Fruit fly (Drosophila melanogaster) whole organism, embryonic: ENCODE results near the gene CG3008.

Experiments
- Bgb ChIP-seq: fragments of 200-800 bp; sonication (Bioruptor generic); IDR thresholded peaks from 2 replicates; pipeline ENCODE4 v1.3.6; 2022; ENCODE audit warnings: missing biosample characterization, missing genetic modification characterization; ENCODE audit not compliant: partially characterized antibody
- CG10147 ChIP-seq: fragments of 200-800 bp; sonication (Bioruptor generic); optimal IDR thresholded peaks from 2 replicates; lab custom pipeline; 2019; ENCODE audit warnings: missing biosample characterization, mild to moderate bottlenecking, missing genetic modification characterization, moderate library complexity
- CG10366 ChIP-seq: fragments of 200-800 bp; sonication (Bioruptor generic); IDR thresholded peaks from 2 replicates; pipeline ENCODE4 v1.3.6; 2022; ENCODE audit warnings: missing biosample characterization, missing genetic modification characterization
- CG12299 ChIP-seq: fragments of 200-800 bp; sonication (Bioruptor generic); optimal IDR thresholded peaks from 2 replicates; lab custom pipeline; 2018; ENCODE audit warnings: missing biosample characterization, mild to moderate bottlenecking, missing genetic modification characterization
- CG12391 ChIP-seq: fragments of 200-800 bp; sonication (Bioruptor generic); optimal IDR thresholded peaks from 3 replicates; lab custom pipeline; 2018; ENCODE audit warnings: missing biosample characterization, mild to moderate bottlenecking, missing genetic modification characterization, moderate library complexity
- CG16813 ChIP-seq: fragments of 200-800 bp; sonication (Bioruptor generic); IDR thresholded peaks from 3 replicates; pipeline ENCODE4 v1.3.6; 2022; ENCODE audit warnings: missing biosample characterization, missing genetic modification characterization; ENCODE audit not compliant: partially characterized antibody
- CG16815 ChIP-seq: fragments of 200-800 bp; sonication (Bioruptor generic); optimal IDR thresholded peaks from 3 replicates; lab custom pipeline; 2017; ENCODE audit warnings: missing biosample characterization, mild to moderate bottlenecking, missing genetic modification characterization
- CG17612 ChIP-seq: fragments of 200-800 bp; sonication (Bioruptor generic); IDR thresholded peaks from 2 replicates; pipeline ENCODE4 v1.3.6; 2022; ENCODE audit warnings: missing biosample characterization, missing genetic modification characterization
- CG2116 ChIP-seq: fragments of 200-800 bp; sonication (Bioruptor generic); optimal IDR thresholded peaks from 3 replicates; lab custom pipeline; 2018; ENCODE audit warnings: missing biosample characterization, mild to moderate bottlenecking, missing genetic modification characterization
- CG2129 ChIP-seq: fragments of 200-800 bp; sonication (Bioruptor generic); IDR thresholded peaks from 2 replicates; pipeline ENCODE4 v1.3.6; 2022; ENCODE audit warnings: missing biosample characterization, missing genetic modification characterization; ENCODE audit not compliant: partially characterized antibody
- CG31365 ChIP-seq: fragments of 200-800 bp; sonication (Bioruptor generic); optimal IDR thresholded peaks from 2 replicates; lab custom pipeline; 2018; ENCODE audit warnings: missing biosample characterization, mild to moderate bottlenecking, missing genetic modification characterization
- CG3163 ChIP-seq: fragments of 200-800 bp; sonication (Bioruptor generic); optimal IDR thresholded peaks from 3 replicates; lab custom pipeline; 2016; ENCODE audit warnings: missing biosample characterization, missing genetic modification characterization
- CG34376 ChIP-seq: fragments of 200-800 bp; sonication (Bioruptor generic); optimal IDR thresholded peaks from 2 replicates; lab custom pipeline; 2018; ENCODE audit warnings: missing biosample characterization, mild to moderate bottlenecking, missing genetic modification characterization
- CG3847 ChIP-seq: fragments of 200-800 bp; sonication (Bioruptor generic); IDR thresholded peaks from 2 replicates; pipeline ENCODE4 v1.3.6; 2022; ENCODE audit warnings: missing biosample characterization, missing genetic modification characterization
- CG4360 ChIP-seq: fragments of 200-800 bp; sonication (Bioruptor generic); IDR thresholded peaks from 2 replicates; pipeline ENCODE4 v1.3.6; 2022; ENCODE audit warnings: missing biosample characterization, missing genetic modification characterization
- CG4617 ChIP-seq: fragments of 200-800 bp; sonication (Bioruptor generic); optimal IDR thresholded peaks from 3 replicates; lab custom pipeline; 2016; ENCODE audit warnings: missing biosample characterization, missing genetic modification characterization, borderline replicate concordance
- CG6765 ChIP-seq: fragments of 200-800 bp; sonication (Bioruptor generic); optimal IDR thresholded peaks from 3 replicates; lab custom pipeline; 2017; ENCODE audit warnings: missing biosample characterization, mild to moderate bottlenecking, missing genetic modification characterization
- CG7745 ChIP-seq: fragments of 200-800 bp; sonication (Bioruptor generic); optimal IDR thresholded peaks from 2 replicates; lab custom pipeline; 2018; ENCODE audit warnings: missing biosample characterization, mild to moderate bottlenecking, missing genetic modification characterization, moderate library complexity
- CG7963 ChIP-seq: fragments of 200-800 bp; sonication (Bioruptor generic); IDR thresholded peaks from 3 replicates; pipeline ENCODE4 v1.3.6; 2022; ENCODE audit warnings: missing biosample characterization, missing genetic modification characterization; ENCODE audit not compliant: partially characterized antibody
- CG8765 ChIP-seq: fragments of 200-800 bp; sonication (Bioruptor generic); IDR thresholded peaks from 2 replicates; pipeline ENCODE4 v1.3.6; 2022; ENCODE audit warnings: missing biosample characterization, missing genetic modification characterization
- CG9437 ChIP-seq: fragments of 200-800 bp; sonication (Bioruptor generic); optimal IDR thresholded peaks from 2 replicates; lab custom pipeline; 2018; ENCODE audit warnings: missing biosample characterization, mild to moderate bottlenecking, missing genetic modification characterization
- CG9727 ChIP-seq: fragments of 200-800 bp; sonication (Bioruptor generic); optimal IDR thresholded peaks from 3 replicates; lab custom pipeline; 2017; ENCODE audit warnings: missing biosample characterization, mild to moderate bottlenecking, missing genetic modification characterization
- CG9797 ChIP-seq: fragments of 200-800 bp; sonication (Bioruptor generic); optimal IDR thresholded peaks from 3 replicates; lab custom pipeline; 2018; ENCODE audit warnings: missing biosample characterization, mild to moderate bottlenecking, missing genetic modification characterization
- CG9876 ChIP-seq: fragments of 200-800 bp; sonication (Bioruptor generic); optimal IDR thresholded peaks from 2 replicates; lab custom pipeline; 2016; ENCODE audit warnings: missing biosample characterization, missing genetic modification characterization
- Deaf1 ChIP-seq: fragments of 200-800 bp; optimal IDR thresholded peaks from 3 replicates; lab custom pipeline; 2019; ENCODE audit warnings: missing biosample characterization, mild to moderate bottlenecking, missing genetic modification characterization, moderate library complexity
- Doc3 ChIP-seq: fragments of 200-800 bp; sonication (Bioruptor generic); IDR thresholded peaks from 3 replicates; pipeline ENCODE4 v1.3.6; 2022; ENCODE audit warnings: missing biosample characterization, missing genetic modification characterization; ENCODE audit not compliant: partially characterized antibody
- Ets97D ChIP-seq: fragments of 200-800 bp; sonication (Bioruptor generic); optimal IDR thresholded peaks from 3 replicates; lab custom pipeline; 2016; ENCODE audit warnings: missing biosample characterization, missing genetic modification characterization
- Fer3 ChIP-seq: fragments of 200-800 bp; sonication (Bioruptor generic); optimal IDR thresholded peaks from 2 replicates; lab custom pipeline; 2018; ENCODE audit warnings: missing biosample characterization, mild to moderate bottlenecking, missing genetic modification characterization, moderate library complexity
- GATAe ChIP-seq: fragments of 200-800 bp; sonication (Bioruptor generic); conservative IDR thresholded peaks from 2 replicates; pipeline ENCODE4 v1.3.6; 2022; ENCODE audit warnings: missing biosample characterization, missing genetic modification characterization
- Gsc ChIP-seq: fragments of 200-800 bp; sonication (Bioruptor generic); IDR thresholded peaks from 2 replicates; pipeline ENCODE4 v1.3.6; 2022; ENCODE audit warnings: missing biosample characterization, missing genetic modification characterization
- Hr51 ChIP-seq, 2 experiments: fragments of 200-800 bp; sonication (Bioruptor generic); optimal IDR thresholded peaks; 2 replicates in 1 of 2; 3 replicates in 1 of 2; lab custom pipeline; 2016 to 2018; ENCODE audit warnings: missing biosample characterization in 2 of 2, missing genetic modification characterization in 2 of 2, mild to moderate bottlenecking in 1 of 2, moderate library complexity in 1 of 2
- Hsf ChIP-seq: fragments of 200-800 bp; sonication (Bioruptor generic); optimal IDR thresholded peaks from 3 replicates; lab custom pipeline; 2016; ENCODE audit warnings: missing biosample characterization, missing genetic modification characterization
- NFAT ChIP-seq: fragments of 200-800 bp; sonication (Bioruptor generic); IDR thresholded peaks from 2 replicates; pipeline ENCODE4 v1.3.6; 2022; ENCODE audit warnings: missing biosample characterization, missing genetic modification characterization
- Vsx1 ChIP-seq: fragments of 200-800 bp; sonication (Bioruptor generic); optimal IDR thresholded peaks from 2 replicates; lab custom pipeline; 2017; ENCODE audit warnings: missing biosample characterization, mild to moderate bottlenecking, missing genetic modification characterization, missing genetic modification reagents
- Xbp1 ChIP-seq: fragments of 200-800 bp; sonication (Bioruptor generic); optimal IDR thresholded peaks from 3 replicates; lab custom pipeline; 2016; ENCODE audit warnings: missing biosample characterization, mild to moderate bottlenecking, missing genetic modification characterization
- amos ChIP-seq: fragments of 200-800 bp; sonication (Bioruptor generic); IDR thresholded peaks from 2 replicates; pipeline ENCODE4 v1.3.6; 2022; ENCODE audit warnings: missing biosample characterization, missing genetic modification characterization; ENCODE audit not compliant: partially characterized antibody
- bowl ChIP-seq: fragments of 200-800 bp; sonication (Bioruptor generic); IDR thresholded peaks from 2 replicates; pipeline ENCODE4 v1.3.6; 2022; ENCODE audit warnings: missing biosample characterization, missing genetic modification characterization
- dati ChIP-seq: fragments of 200-800 bp; sonication (Bioruptor generic); IDR thresholded peaks from 2 replicates; pipeline ENCODE4 v1.3.6; 2022; ENCODE audit warnings: missing biosample characterization, missing genetic modification characterization
- disco-r ChIP-seq: fragments of 200-800 bp; sonication (Bioruptor generic); optimal IDR thresholded peaks from 2 replicates; lab custom pipeline; 2016; ENCODE audit warnings: missing biosample characterization, missing genetic modification characterization
- dpn ChIP-seq, 2 experiments: fragments of 200-800 bp; sonication (Bioruptor generic); optimal IDR thresholded peaks; 3 replicates each; lab custom pipeline; 2016; ENCODE audit warnings: missing biosample characterization in 2 of 2, missing genetic modification characterization in 2 of 2
- fu2 ChIP-seq: fragments of 200-800 bp; sonication (Bioruptor generic); optimal IDR thresholded peaks from 2 replicates; lab custom pipeline; 2016; ENCODE audit warnings: missing biosample characterization, missing genetic modification characterization
- gcm2 ChIP-seq: fragments of 200-800 bp; sonication (Bioruptor generic); optimal IDR thresholded peaks from 2 replicates; lab custom pipeline; 2016; ENCODE audit warnings: missing biosample characterization, missing genetic modification characterization
- grau ChIP-seq: fragments of 200-800 bp; optimal IDR thresholded peaks from 3 replicates; lab custom pipeline; 2019; ENCODE audit warnings: missing biosample characterization, mild to moderate bottlenecking, missing genetic modification characterization, moderate library complexity
- gro ChIP-seq: fragments of 200-800 bp; sonication (Bioruptor generic); optimal IDR thresholded peaks from 2 replicates; lab custom pipeline; 2016; ENCODE audit warnings: missing biosample characterization, missing genetic modification characterization
- mirr ChIP-seq: fragments of 200-800 bp; sonication (Bioruptor generic); optimal IDR thresholded peaks from 3 replicates; lab custom pipeline; 2018; ENCODE audit warnings: missing biosample characterization, mild to moderate bottlenecking, missing genetic modification characterization
- phol ChIP-seq: fragments of 200-800 bp; sonication (Bioruptor generic); optimal IDR thresholded peaks from 3 replicates; lab custom pipeline; 2018; ENCODE audit warnings: missing biosample characterization, mild to moderate bottlenecking, missing genetic modification characterization, moderate library complexity
- psq ChIP-seq: fragments of 200-800 bp; sonication (Bioruptor generic); optimal IDR thresholded peaks from 2 replicates; lab custom pipeline; 2017; ENCODE audit warnings: missing biosample characterization, missing genetic modification characterization
- ssp ChIP-seq: fragments of 200-800 bp; sonication (Bioruptor generic); IDR thresholded peaks from 2 replicates; pipeline ENCODE4 v1.3.6; 2022; ENCODE audit warnings: missing biosample characterization, missing genetic modification characterization
- toy ChIP-seq: fragments of 200-800 bp; sonication (Bioruptor generic); IDR thresholded peaks from 2 replicates; pipeline ENCODE4 v1.3.6; 2022; ENCODE audit warnings: missing biosample characterization, missing genetic modification characterization
- wor ChIP-seq: fragments of 200-800 bp; sonication (Bioruptor generic); IDR thresholded peaks from 2 replicates; pipeline ENCODE4 v1.3.6; 2022; ENCODE audit warnings: missing biosample characterization, missing genetic modification characterization
- zen ChIP-seq: fragments of 200-800 bp; sonication (Bioruptor generic); optimal IDR thresholded peaks from 3 replicates; lab custom pipeline; 2018; ENCODE audit warnings: missing biosample characterization, mild to moderate bottlenecking, missing genetic modification characterization, moderate library complexity

Gene CG3008

dm6 chr2L:4883023-4883392 lies at the start of gene CG3008, which contains the start of gene Cf2:
TSS of gene CG3008 (plus strand) at chr2L:4883298.
TSS of gene Cf2 (minus strand) at chr2L:4883107.
- TF ChIP-seq CG7745 (tag; lab: Kevin White, UChicago) (no peak), CG12391 (tag; lab: Kevin White, UChicago) (peak; percentile 40), CG3847 (GFP tag; lab: Robert Waterston, UW) (peak; percentile 44; the same call in 1 of the 2 replicates), CG16813 (peak; percentile 89), Bgb (GFP tag; lab: Robert Waterston, UW) (peak; percentile 87), CG4617 (GFP tag; lab: Kevin White, UChicago) (peak; percentile 95), Deaf1 (no peak), CG8765 (no peak), Gsc (GFP tag; lab: Robert Waterston, UW) (no peak), CG2129 (GFP tag; lab: Robert Waterston, UW) (peak; percentile 72), amos (GFP tag; lab: Robert Waterston, UW) (peak; percentile 83), Fer3 (tag; lab: Kevin White, UChicago) (no peak), grau (tag; lab: Kevin White, UChicago) (no peak), fu2 (GFP tag; lab: Kevin White, UChicago) (no peak), CG9797 (GFP tag; lab: Kevin White, UChicago) (peak; percentile 42), dpn (GFP tag; optimal IDR thresholded peaks at IDR 0.05; lab: Kevin White, UChicago) (no peak), CG31365 (no peak), psq (GFP tag; lab: Kevin White, UChicago) (peak; percentile 0), Hsf (GFP tag; lab: Kevin White, UChicago) (no peak), CG17612 (GFP tag; lab: Robert Waterston, UW) (no peak), CG9876 (GFP tag; lab: Kevin White, UChicago) (no peak), CG12299 (tag; lab: Kevin White, UChicago) (no peak), mirr (no peak), Hr51 (GFP tag; optimal IDR thresholded peaks at IDR 0.05; lab: Kevin White, UChicago) (no peak), CG16815 (GFP tag; lab: Kevin White, UChicago) (no peak), Ets97D (peak; percentile 72), CG4360 (GFP tag; lab: Robert Waterston, UW) (peak; percentile 60; the same call in 1 of the 2 replicates), bowl (GFP tag; lab: Robert Waterston, UW) (no peak), gro (GFP tag; lab: Kevin White, UChicago) (no peak), GATAe (GFP tag; lab: Robert Waterston, UW) (no peak), CG9437 (GFP tag; lab: Kevin White, UChicago) (no peak), wor (no peak), zen (tag; lab: Kevin White, UChicago) (no peak), ssp (no peak), Doc3 (GFP tag; lab: Robert Waterston, UW) (peak; percentile 79), CG7963 (peak; percentile 76), CG9727 (GFP tag; lab: Kevin White, UChicago) (no peak), Xbp1 (GFP tag; lab: Kevin White, UChicago) (no peak), CG2116 (GFP tag; lab: Kevin White, UChicago) (peak; percentile 87), CG10147 (no peak), NFAT (no peak), gcm2 (GFP tag; lab: Kevin White, UChicago) (no peak), CG10366 (GFP tag; lab: Robert Waterston, UW) (no peak), dati (GFP tag; lab: Robert Waterston, UW) (no peak), CG6765 (GFP tag; lab: Kevin White, UChicago) (no peak), CG34376 (GFP tag; lab: Kevin White, UChicago) (no peak), CG3163 (GFP tag; lab: Kevin White, UChicago) (no peak), Vsx1 (no peak), disco-r (GFP tag; lab: Kevin White, UChicago) (no peak), toy (GFP tag; lab: Robert Waterston, UW) (no peak), phol (tag; lab: Kevin White, UChicago) (peak; percentile 50)
